Worm (Caenorhabditis elegans) whole organism, L3 larva: ENCODE measurements around the gene ugt-44.
A peak's percentile ranks its signal among the peaks of the same experiment; 100 is the strongest.

ENCODE experiments used
- R02D3.7 ChIP-seq: fragments of 150-350 bp; optimal IDR thresholded peaks from 2 replicates; lab custom pipeline; 2014; ENCODE audit warnings: missing biosample characterization, missing genetic modification characterization
- ZK546.5 ChIP-seq: sonication (generic microtip); optimal IDR thresholded peaks from 2 replicates; lab custom pipeline; 2017; ENCODE audit warnings: missing biosample characterization, missing genetic modification characterization
- ceh-28 ChIP-seq: fragments of 150-350 bp; optimal IDR thresholded peaks from 2 replicates; lab custom pipeline; 2014; ENCODE audit warnings: missing biosample characterization, missing genetic modification reagents, missing genetic modification characterization
- ceh-9 ChIP-seq: sonication (generic microtip); optimal IDR thresholded peaks from 2 replicates; lab custom pipeline; 2018; ENCODE audit warnings: missing biosample characterization, missing genetic modification characterization
- daf-12 ChIP-seq: fragments of 150-350 bp; optimal IDR thresholded peaks from 2 replicates; lab custom pipeline; 2014; ENCODE audit warnings: missing biosample characterization, missing genetic modification reagents, missing genetic modification characterization
- egl-5 ChIP-seq: fragments of 150-350 bp; optimal IDR thresholded peaks from 2 replicates; lab custom pipeline; 2017; ENCODE audit warnings: missing biosample characterization, missing genetic modification reagents, missing genetic modification characterization, inconsistent platforms
- elt-2 ChIP-seq: sonication (generic microtip); optimal IDR thresholded peaks from 2 replicates; lab custom pipeline; 2016; ENCODE audit warnings: missing genetic modification reagents, mild to moderate bottlenecking, missing genetic modification characterization, missing compliant biosample characterization
- eor-1 ChIP-seq, 2 experiments: fragments of 150-350 bp; optimal IDR thresholded peaks; 2 replicates each; lab custom pipeline; 2014 to 2018; ENCODE audit warnings: missing biosample characterization in 2 of 2, missing genetic modification characterization in 2 of 2
- fkh-10 ChIP-seq: sonication (generic microtip); optimal IDR thresholded peaks from 2 replicates; lab custom pipeline; 2017; ENCODE audit warnings: missing biosample characterization, missing genetic modification reagents, missing genetic modification characterization
- fkh-2 ChIP-seq: fragments of 150-350 bp; optimal IDR thresholded peaks from 2 replicates; lab custom pipeline; 2014; ENCODE audit warnings: missing biosample characterization, missing genetic modification reagents, missing genetic modification characterization
- hmg-11 ChIP-seq: sonication (generic microtip); optimal IDR thresholded peaks from 2 replicates; lab custom pipeline; 2016; ENCODE audit warnings: missing genetic modification characterization, missing compliant biosample characterization
- lin-39 ChIP-seq: fragments of 150-350 bp; optimal IDR thresholded peaks from 2 replicates; lab custom pipeline; 2018; ENCODE audit warnings: missing biosample characterization, missing genetic modification reagents, missing genetic modification characterization
- mdl-1 ChIP-seq: fragments of 150-350 bp; optimal IDR thresholded peaks from 2 replicates; lab custom pipeline; 2014; ENCODE audit warnings: missing biosample characterization, missing genetic modification characterization
- mml-1 ChIP-seq: fragments of 150-350 bp; sonication (generic microtip); optimal IDR thresholded peaks from 3 replicates; lab custom pipeline; 2014; ENCODE audit warnings: missing biosample characterization, missing genetic modification characterization
- nfya-1 ChIP-seq: sonication (generic microtip); optimal IDR thresholded peaks from 2 replicates; lab custom pipeline; 2017; ENCODE audit warnings: missing genetic modification characterization, mild to moderate bottlenecking, missing compliant biosample characterization, antibody characterized with exemption, moderate library complexity; ENCODE audit not compliant: insufficient read depth
- nhr-11 ChIP-seq: fragments of 150-350 bp; optimal IDR thresholded peaks from 2 replicates; lab custom pipeline; 2014; ENCODE audit warnings: missing biosample characterization, missing genetic modification characterization
- nhr-12 ChIP-seq: fragments of 150-350 bp; optimal IDR thresholded peaks from 2 replicates; lab custom pipeline; 2014; ENCODE audit warnings: missing biosample characterization, missing genetic modification characterization
- nhr-23 ChIP-seq: fragments of 150-350 bp; optimal IDR thresholded peaks from 2 replicates; lab custom pipeline; 2014; ENCODE audit warnings: missing biosample characterization, missing genetic modification reagents, missing genetic modification characterization
- nhr-43 ChIP-seq: sonication (generic microtip); optimal IDR thresholded peaks from 2 replicates; lab custom pipeline; 2016; ENCODE audit warnings: mild to moderate bottlenecking, missing genetic modification characterization, missing compliant biosample characterization; ENCODE audit not compliant: poor library complexity, severe bottlenecking
- nhr-67 ChIP-seq: fragments of 150-350 bp; optimal IDR thresholded peaks from 2 replicates; lab custom pipeline; 2014; ENCODE audit warnings: missing biosample characterization, missing genetic modification characterization
- nhr-76 ChIP-seq: fragments of 150-350 bp; sonication (generic microtip); optimal IDR thresholded peaks from 5 replicates; lab custom pipeline; 2014; ENCODE audit warnings: missing biosample characterization, missing genetic modification characterization
- nhr-77 ChIP-seq: fragments of 150-350 bp; optimal IDR thresholded peaks from 2 replicates; lab custom pipeline; 2014; ENCODE audit warnings: missing biosample characterization, missing genetic modification characterization
- pha-4 ChIP-seq: fragments of 150-350 bp; optimal IDR thresholded peaks from 2 replicates; lab custom pipeline; 2014; ENCODE audit warnings: missing biosample characterization, missing genetic modification reagents, missing genetic modification characterization
- pqm-1 ChIP-seq: fragments of 150-350 bp; optimal IDR thresholded peaks from 2 replicates; lab custom pipeline; 2017; ENCODE audit warnings: missing biosample characterization, missing genetic modification characterization, inconsistent platforms
- skn-1 ChIP-seq: fragments of 150-350 bp; optimal IDR thresholded peaks from 2 replicates; lab custom pipeline; 2014; ENCODE audit warnings: missing biosample characterization, missing genetic modification characterization
- tbx-2 ChIP-seq: sonication (generic microtip); optimal IDR thresholded peaks from 2 replicates; lab custom pipeline; 2016; ENCODE audit warnings: mild to moderate bottlenecking, missing genetic modification characterization, missing compliant biosample characterization
- unc-62 ChIP-seq: fragments of 150-350 bp; sonication (generic microtip); optimal IDR thresholded peaks from 4 replicates; lab custom pipeline; 2014; ENCODE audit warnings: missing biosample characterization, missing genetic modification reagents, missing genetic modification characterization
- zag-1 ChIP-seq: fragments of 150-350 bp; optimal IDR thresholded peaks from 2 replicates; lab custom pipeline; 2014; ENCODE audit warnings: missing biosample characterization, missing genetic modification characterization
- ztf-11 ChIP-seq: fragments of 150-350 bp; optimal IDR thresholded peaks from 2 replicates; lab custom pipeline; 2014; ENCODE audit warnings: missing biosample characterization, missing genetic modification characterization
- ztf-4 ChIP-seq: fragments of 150-350 bp; optimal IDR thresholded peaks from 2 replicates; lab custom pipeline; 2014; ENCODE audit warnings: missing biosample characterization, missing genetic modification characterization

ugt-44 gene

ce11 chrIV:10463987-10464638 lies 5.4 kb upstream of the ugt-44 start, which contains the start of gene ugt-43:
Gene ugt-43, plus strand, starts transcription at chrIV:10464588.
- no peak for TF ChIP-seq nhr-77 (tag; lab: Kevin White, UChicago)
- peak; percentile 71 for TF ChIP-seq elt-2 (tag; lab: Kevin White, UChicago)
- TF ChIP-seq pha-4 (tag; lab: Kevin White, UChicago) = peak; percentile 3

ce11 chrIV:10465764-10466163 lies 3.8 kb upstream of the ugt-44 start:
- no peak for TF ChIP-seq ztf-11 (tag; lab: Kevin White, UChicago)
- no peak for TF ChIP-seq ZK546.5 (tag; lab: Kevin White, UChicago)
- TF ChIP-seq zag-1 = no peak
- no peak for TF ChIP-seq nhr-12 (tag; lab: Kevin White, UChicago)
- TF ChIP-seq egl-5 (tag; lab: Kevin White, UChicago) = no peak
- TF ChIP-seq eor-1 (tag; optimal IDR thresholded peaks at IDR 0.05; lab: Kevin White, UChicago) = no peak
- TF ChIP-seq nhr-76 (tag; lab: Kevin White, UChicago) = no peak
- no peak for TF ChIP-seq daf-12
- TF ChIP-seq tbx-2 (tag; lab: Kevin White, UChicago) = no peak
- TF ChIP-seq pqm-1 (tag; lab: Kevin White, UChicago) = no peak
- TF ChIP-seq nhr-23 (tag; lab: Kevin White, UChicago) = no peak
- TF ChIP-seq nhr-43 (tag; lab: Kevin White, UChicago) = no peak
- no peak for TF ChIP-seq R02D3.7
- TF ChIP-seq nfya-1 (tag; lab: Kevin White, UChicago) = no peak
- TF ChIP-seq fkh-10 (GFP tag; lab: Kevin White, UChicago) = no peak
- TF ChIP-seq, all 47 proteins: peak for 0

- TF ChIP-seq ceh-9 (tag; lab: Kevin White, UChicago) = no peak
- TF ChIP-seq nhr-12 (tag; lab: Kevin White, UChicago) = no peak
- TF ChIP-seq lin-39 (tag; lab: Kevin White, UChicago) = no peak
- TF ChIP-seq elt-2 (tag; lab: Kevin White, UChicago) = peak; percentile 85
- peak; percentile 84 for TF ChIP-seq pqm-1 (tag; lab: Kevin White, UChicago)
Measured at ce11 chrIV:10466398-10466797, 3.1 kb upstream of the ugt-44 start.

ce11 chrIV:10467347-10467746 lies 2.2 kb upstream of the ugt-44 start:
- TF ChIP-seq skn-1 (tag; lab: Kevin White, UChicago) (no peak), elt-2 (tag; lab: Kevin White, UChicago) (peak; percentile 66), mml-1 (no peak), mdl-1 (tag; lab: Kevin White, UChicago) (no peak), nhr-67 (tag; lab: Kevin White, UChicago) (no peak), ceh-9 (tag; lab: Kevin White, UChicago) (no peak), lin-39 (tag; lab: Kevin White, UChicago) (no peak), nhr-76 (tag; lab: Kevin White, UChicago) (no peak), nhr-23 (tag; lab: Kevin White, UChicago) (no peak), pqm-1 (tag; lab: Kevin White, UChicago) (peak; percentile 2), pha-4 (tag; lab: Kevin White, UChicago) (peak; percentile 2)

- TF ChIP-seq ceh-28 (tag; lab: Kevin White, UChicago) (no peak), pqm-1 (tag; lab: Kevin White, UChicago) (peak; percentile 45)
- TF ChIP-seq, all 47 proteins: peak for 1
Measured at ce11 chrIV:10468662-10469061, 879 bp upstream of the ugt-44 start.

- TF ChIP-seq ZK546.5 (tag; lab: Kevin White, UChicago) (no peak), elt-2 (tag; lab: Kevin White, UChicago) (no peak), mml-1 (no peak), nhr-11 (no peak), hmg-11 (tag; lab: Kevin White, UChicago) (no peak), fkh-2 (no peak), ztf-4 (tag; lab: Kevin White, UChicago) (no peak), unc-62 (GFP tag; lab: Kevin White, UChicago) (no peak)
Measured at ce11 chrIV:10472478-10472877, 2.9 kb downstream of the ugt-44 start, which contains the start of gene bgnt-1.1. Gene bgnt-1.1, plus strand, starts transcription at chrIV:10472778.
